Fruit fly (Drosophila melanogaster) whole organism, prepupa: Measurements from ENCODE around the gene CG5902.

ENCODE experiments used
- Blimp-1 ChIP-seq: fragments of 200-800 bp; sonication (Bioruptor generic); optimal IDR thresholded peaks from 3 replicates; lab custom pipeline; 2017; ENCODE audit warnings: missing biosample characterization, missing genetic modification characterization, mild to moderate bottlenecking, moderate library complexity, missing genetic modification reagents
- CG10631 ChIP-seq: fragments of 200-800 bp; sonication (Bioruptor generic); optimal IDR thresholded peaks from 2 replicates; lab custom pipeline; 2016; ENCODE audit warnings: missing biosample characterization, missing genetic modification characterization
- CG11294 ChIP-seq: fragments of 200-800 bp; sonication (Bioruptor generic); IDR thresholded peaks from 2 replicates; pipeline ENCODE4 v1.3.6; 2022; ENCODE audit warnings: missing biosample characterization, missing genetic modification characterization
- CG11762 ChIP-seq: fragments of 200-800 bp; sonication (Bioruptor generic); optimal IDR thresholded peaks from 3 replicates; lab custom pipeline; 2016; ENCODE audit warnings: missing biosample characterization, missing genetic modification characterization; ENCODE audit not compliant: insufficient read depth
- CG11902 ChIP-seq: fragments of 200-800 bp; sonication (Bioruptor generic); optimal IDR thresholded peaks from 3 replicates; lab custom pipeline; 2016; ENCODE audit warnings: missing biosample characterization, missing genetic modification characterization
- CG15336 ChIP-seq: fragments of 200-800 bp; sonication (Bioruptor generic); IDR thresholded peaks from 2 replicates; pipeline ENCODE4 v1.3.6; 2022; ENCODE audit warnings: missing biosample characterization, missing genetic modification characterization
- CG1621 ChIP-seq: fragments of 200-800 bp; sonication (Bioruptor generic); optimal IDR thresholded peaks from 3 replicates; lab custom pipeline; 2018; ENCODE audit warnings: missing biosample characterization, mild to moderate bottlenecking, missing genetic modification characterization
- CG16779 ChIP-seq: fragments of 200-800 bp; sonication (Bioruptor generic); optimal IDR thresholded peaks from 3 replicates; lab custom pipeline; 2017; ENCODE audit warnings: missing biosample characterization, mild to moderate bottlenecking, missing genetic modification characterization
- CG3032 ChIP-seq: fragments of 200-800 bp; optimal IDR thresholded peaks from 2 replicates; lab custom pipeline; 2019; ENCODE audit warnings: missing biosample characterization, mild to moderate bottlenecking, missing genetic modification characterization, moderate library complexity
- CG31627 ChIP-seq: fragments of 200-800 bp; sonication (Bioruptor generic); optimal IDR thresholded peaks from 3 replicates; lab custom pipeline; 2016; ENCODE audit warnings: missing biosample characterization, missing genetic modification characterization
- CG32006 ChIP-seq: fragments of 200-800 bp; sonication (Bioruptor generic); optimal IDR thresholded peaks from 3 replicates; lab custom pipeline; 2017; ENCODE audit warnings: missing biosample characterization, mild to moderate bottlenecking, missing genetic modification characterization
- CG34406 ChIP-seq: fragments of 200-800 bp; sonication (Bioruptor generic); optimal IDR thresholded peaks from 3 replicates; lab custom pipeline; 2016; ENCODE audit warnings: missing biosample characterization, missing genetic modification characterization
- CG3919 ChIP-seq: fragments of 200-800 bp; sonication (Bioruptor generic); optimal IDR thresholded peaks from 3 replicates; lab custom pipeline; 2016; ENCODE audit warnings: missing biosample characterization, missing genetic modification characterization
- CG6163 ChIP-seq: fragments of 200-800 bp; sonication (Bioruptor generic); IDR thresholded peaks from 3 replicates; pipeline ENCODE4 v1.3.6; 2022; ENCODE audit warnings: missing biosample characterization, missing genetic modification characterization
- CG6276 ChIP-seq: fragments of 200-800 bp; sonication (Bioruptor generic); optimal IDR thresholded peaks from 2 replicates; lab custom pipeline; 2017; ENCODE audit warnings: missing biosample characterization, mild to moderate bottlenecking, missing genetic modification characterization
- CG6792 ChIP-seq: fragments of 200-800 bp; sonication (Bioruptor generic); optimal IDR thresholded peaks from 3 replicates; lab custom pipeline; 2016; ENCODE audit warnings: missing biosample characterization, missing genetic modification characterization
- CG6808 ChIP-seq: fragments of 200-800 bp; sonication (Bioruptor generic); optimal IDR thresholded peaks from 3 replicates; lab custom pipeline; 2017; ENCODE audit warnings: missing biosample characterization, missing genetic modification characterization, mild to moderate bottlenecking, moderate library complexity, missing genetic modification reagents
- CG6854 ChIP-seq: fragments of 200-800 bp; sonication (Bioruptor generic); optimal IDR thresholded peaks from 2 replicates; lab custom pipeline; 2017; ENCODE audit warnings: missing biosample characterization, mild to moderate bottlenecking, missing genetic modification characterization
- CG7368 ChIP-seq: fragments of 200-800 bp; sonication (Bioruptor generic); optimal IDR thresholded peaks from 3 replicates; lab custom pipeline; 2016; ENCODE audit warnings: missing biosample characterization, missing genetic modification characterization
- CG8119 ChIP-seq: fragments of 200-800 bp; sonication (Bioruptor generic); IDR thresholded peaks from 3 replicates; pipeline ENCODE4 v1.3.6; 2022; ENCODE audit warnings: missing biosample characterization, missing genetic modification characterization
- CG8319 ChIP-seq: fragments of 200-800 bp; sonication (Bioruptor generic); optimal IDR thresholded peaks from 3 replicates; lab custom pipeline; 2016; ENCODE audit warnings: missing biosample characterization, missing genetic modification characterization
- CG8632 ChIP-seq: fragments of 200-800 bp; sonication (Bioruptor generic); optimal IDR thresholded peaks from 3 replicates; lab custom pipeline; 2016; ENCODE audit warnings: missing biosample characterization, missing genetic modification characterization
- CG9139 ChIP-seq: fragments of 200-800 bp; sonication (Bioruptor generic); optimal IDR thresholded peaks from 3 replicates; lab custom pipeline; 2017; ENCODE audit warnings: missing biosample characterization, mild to moderate bottlenecking, missing genetic modification characterization
- Eip78C ChIP-seq: fragments of 200-800 bp; sonication (Bioruptor generic); peaks from one replicate; lab custom pipeline; 2016; ENCODE audit warnings: missing biosample characterization, missing genetic modification characterization
- Ets21C ChIP-seq: fragments of 200-800 bp; sonication (Bioruptor generic); optimal IDR thresholded peaks from 3 replicates; lab custom pipeline; 2016; ENCODE audit warnings: missing biosample characterization, missing genetic modification characterization
- Ets96B ChIP-seq: fragments of 200-800 bp; optimal IDR thresholded peaks from 2 replicates; lab custom pipeline; 2019; ENCODE audit warnings: missing biosample characterization, mild to moderate bottlenecking, missing genetic modification characterization, moderate library complexity
- Gug ChIP-seq: fragments of 200-800 bp; sonication (Bioruptor generic); IDR thresholded peaks from 2 replicates; pipeline ENCODE4 v1.3.6; 2022; ENCODE audit warnings: missing biosample characterization, missing genetic modification characterization
- Hr38 ChIP-seq: sonication (Bioruptor generic); optimal IDR thresholded peaks from 2 replicates; lab custom pipeline; 2016; ENCODE audit warnings: missing biosample characterization, missing genetic modification characterization
- Hr39 ChIP-seq: fragments of 200-800 bp; sonication (Bioruptor generic); optimal IDR thresholded peaks from 2 replicates; lab custom pipeline; 2016; ENCODE audit warnings: missing biosample characterization, missing genetic modification characterization
- Hr4 ChIP-seq: fragments of 200-800 bp; sonication (Bioruptor generic); optimal IDR thresholded peaks from 3 replicates; lab custom pipeline; 2016; ENCODE audit warnings: missing biosample characterization, missing genetic modification characterization
- Lpt ChIP-seq: fragments of 200-800 bp; sonication (Bioruptor generic); optimal IDR thresholded peaks from 3 replicates; lab custom pipeline; 2016; ENCODE audit warnings: missing biosample characterization, missing genetic modification characterization
- Met ChIP-seq: fragments of 200-800 bp; sonication (Bioruptor generic); optimal IDR thresholded peaks from 3 replicates; lab custom pipeline; 2016; ENCODE audit warnings: missing biosample characterization, missing genetic modification characterization
- OdsH ChIP-seq: fragments of 200-800 bp; sonication (Bioruptor generic); optimal IDR thresholded peaks from 3 replicates; lab custom pipeline; 2016; ENCODE audit warnings: missing biosample characterization, missing genetic modification characterization
- Smox ChIP-seq: fragments of 200-800 bp; sonication (Bioruptor generic); optimal IDR thresholded peaks from 3 replicates; lab custom pipeline; 2016; ENCODE audit warnings: missing biosample characterization, missing genetic modification characterization
- Sox102F ChIP-seq: fragments of 200-800 bp; sonication (Bioruptor generic); optimal IDR thresholded peaks from 2 replicates; lab custom pipeline; 2016; ENCODE audit warnings: missing biosample characterization, mild to moderate bottlenecking, missing genetic modification characterization
- Sox14 ChIP-seq: fragments of 200-800 bp; sonication (Bioruptor generic); optimal IDR thresholded peaks from 3 replicates; lab custom pipeline; 2016; ENCODE audit warnings: missing biosample characterization, missing genetic modification characterization
- achi ChIP-seq: fragments of 200-800 bp; sonication (Bioruptor generic); optimal IDR thresholded peaks from 3 replicates; lab custom pipeline; 2016; ENCODE audit warnings: missing biosample characterization, missing genetic modification characterization
- acj6 ChIP-seq: fragments of 200-800 bp; sonication (Bioruptor generic); optimal IDR thresholded peaks from 3 replicates; lab custom pipeline; 2016; ENCODE audit warnings: missing biosample characterization, missing genetic modification characterization
- dsx ChIP-seq: fragments of 200-800 bp; optimal IDR thresholded peaks from 3 replicates; lab custom pipeline; 2019; ENCODE audit warnings: missing biosample characterization, mild to moderate bottlenecking, missing genetic modification characterization, moderate library complexity; ENCODE audit not compliant: poor library complexity, severe bottlenecking
- eg ChIP-seq: fragments of 200-800 bp; sonication (Bioruptor generic); IDR thresholded peaks from 3 replicates; pipeline ENCODE4 v1.3.6; 2022; ENCODE audit warnings: missing biosample characterization, missing genetic modification characterization
- fd59A ChIP-seq: fragments of 200-800 bp; sonication (Bioruptor generic); optimal IDR thresholded peaks from 2 replicates; lab custom pipeline; 2017; ENCODE audit warnings: missing biosample characterization, mild to moderate bottlenecking, missing genetic modification characterization, missing genetic modification reagents
- lz ChIP-seq: fragments of 200-800 bp; sonication (Bioruptor generic); optimal IDR thresholded peaks from 3 replicates; lab custom pipeline; 2016; ENCODE audit warnings: missing biosample characterization, missing genetic modification characterization
- net ChIP-seq: fragments of 200-800 bp; sonication (Bioruptor generic); optimal IDR thresholded peaks from 3 replicates; lab custom pipeline; 2016; ENCODE audit warnings: missing biosample characterization, missing genetic modification characterization
- pdm3 ChIP-seq: fragments of 200-800 bp; sonication (Bioruptor generic); optimal IDR thresholded peaks from 3 replicates; lab custom pipeline; 2016; ENCODE audit warnings: missing biosample characterization, missing genetic modification characterization
- salr ChIP-seq, 2 experiments: fragments of 200-800 bp; sonication (Bioruptor generic); optimal IDR thresholded peaks; 3 replicates each; lab custom pipeline; 2016 to 2018; ENCODE audit warnings: missing biosample characterization in 2 of 2, missing genetic modification characterization in 2 of 2, mild to moderate bottlenecking in 1 of 2
- ss ChIP-seq, 2 experiments: fragments of 200-800 bp; sonication (Bioruptor generic); optimal IDR thresholded peaks; 2 replicates in 1 of 2; 3 replicates in 1 of 2; lab custom pipeline; 2017 to 2018; ENCODE audit warnings: mild to moderate bottlenecking in 2 of 2, missing biosample characterization in 2 of 2, missing genetic modification characterization in 2 of 2, moderate library complexity in 1 of 2
- svp ChIP-seq: fragments of 200-800 bp; sonication (Bioruptor generic); peaks from one replicate; lab custom pipeline; 2016; ENCODE audit warnings: missing biosample characterization, missing genetic modification characterization
- topi ChIP-seq: fragments of 200-800 bp; sonication (Bioruptor generic); optimal IDR thresholded peaks from 3 replicates; lab custom pipeline; 2016; ENCODE audit warnings: missing biosample characterization, missing genetic modification characterization
- vri ChIP-seq: fragments of 200-800 bp; sonication (Bioruptor generic); optimal IDR thresholded peaks from 3 replicates; lab custom pipeline; 2016; ENCODE audit warnings: missing biosample characterization, mild to moderate bottlenecking, missing genetic modification characterization

Gene CG5902

DNA sequence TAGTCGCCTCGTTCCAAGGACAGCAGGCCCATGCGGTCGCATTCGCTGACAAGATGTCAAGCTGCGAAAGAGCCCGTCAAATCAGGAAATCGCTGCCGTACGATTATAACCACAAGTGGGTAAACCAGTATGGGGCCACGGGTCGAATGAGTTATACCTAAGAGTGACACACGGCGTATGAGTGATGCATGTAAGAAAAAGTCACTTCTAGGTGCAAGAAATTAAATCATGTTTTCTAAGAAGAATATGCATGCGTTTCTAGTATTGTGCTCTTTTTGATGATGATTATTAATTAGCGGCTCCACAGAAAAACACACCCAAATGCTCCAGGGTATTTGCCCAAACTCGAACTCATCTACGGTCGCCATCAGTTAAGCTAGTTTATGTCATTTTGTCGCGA, 31.2 kb downstream of the CG5902 start:
- TF ChIP-seq topi (GFP tag; lab: Kevin White, UChicago) (no peak), CG11294 (GFP tag; lab: Robert Waterston, UW) (no peak), Sox102F (no peak), svp (no peak), CG6854 (GFP tag; lab: Kevin White, UChicago) (no peak), CG11902 (GFP tag; lab: Kevin White, UChicago) (no peak), CG8319 (GFP tag; lab: Kevin White, UChicago) (no peak), eg (GFP tag; lab: Robert Waterston, UW) (0 out of 3 replicates have a peak, but pooled peaks have one; percentile 56), CG1621 (no peak), acj6 (GFP tag; lab: Kevin White, UChicago) (peak; percentile 11), CG10631 (GFP tag; lab: Kevin White, UChicago) (no peak), dsx (GFP tag; lab: Kevin White, UChicago) (no peak), pdm3 (GFP tag; lab: Kevin White, UChicago) (peak; percentile 11), CG32006 (peak; percentile 57), Gug (GFP tag; lab: Robert Waterston, UW) (no peak), Hr4 (GFP tag; lab: Kevin White, UChicago) (peak; percentile 76), ss (GFP tag; optimal IDR thresholded peaks at IDR 0.05; lab: Kevin White, UChicago) (no peak), CG6276 (GFP tag; lab: Kevin White, UChicago) (peak; percentile 36), CG15336 (GFP tag; lab: Robert Waterston, UW) (peak; percentile 42), salr (GFP tag; optimal IDR thresholded peaks at IDR 0.05; lab: Kevin White, UChicago) (no peak), Lpt (GFP tag; lab: Kevin White, UChicago) (no peak), Sox14 (GFP tag; lab: Kevin White, UChicago) (no peak), Met (GFP tag; lab: Kevin White, UChicago) (no peak), lz (GFP tag; lab: Kevin White, UChicago) (no peak), CG8119 (peak; percentile 44; the same call in 1 of the 3 replicates), CG7368 (no peak), CG3919 (no peak), Eip78C (GFP tag; lab: Kevin White, UChicago) (peak; percentile 45), CG6163 (GFP tag; lab: Robert Waterston, UW) (0 out of 3 replicates have a peak, but pooled peaks have one; percentile 25), OdsH (GFP tag; lab: Kevin White, UChicago) (no peak), Ets21C (no peak), fd59A (GFP tag; lab: Kevin White, UChicago) (no peak)

DNA sequence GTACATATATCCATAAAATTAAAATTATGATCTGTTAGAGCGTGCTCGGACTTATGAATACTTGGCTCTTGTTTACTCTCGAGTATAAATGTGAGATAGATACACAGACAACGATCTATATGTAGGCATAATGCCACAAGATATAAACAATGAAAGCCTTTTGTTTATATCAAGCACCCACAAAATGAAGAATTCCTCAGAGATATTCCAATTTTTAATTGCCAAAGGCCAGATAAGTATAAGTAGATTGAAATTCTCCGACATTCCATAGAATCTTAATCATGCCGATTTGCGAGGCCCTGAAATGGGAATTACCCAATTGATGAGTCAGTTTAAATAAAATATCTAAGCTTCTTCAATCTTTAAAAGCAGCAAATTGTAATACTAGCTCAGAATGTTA, 35.5 kb downstream of the CG5902 start:
- TF ChIP-seq Hr38 (GFP tag; lab: Kevin White, UChicago) = no peak
- no peak for TF ChIP-seq Lpt (GFP tag; lab: Kevin White, UChicago)
- no peak for TF ChIP-seq CG31627 (GFP tag; lab: Kevin White, UChicago)
- no peak for TF ChIP-seq CG11902 (GFP tag; lab: Kevin White, UChicago)
- no peak for TF ChIP-seq CG16779 (tag; lab: Kevin White, UChicago)
- TF ChIP-seq CG6808 = no peak
- no peak for TF ChIP-seq salr (GFP tag; optimal IDR thresholded peaks at IDR 0.05; lab: Kevin White, UChicago)
- TF ChIP-seq Ets96B = no peak
- TF ChIP-seq topi (GFP tag; lab: Kevin White, UChicago) = no peak
- no peak for TF ChIP-seq net (GFP tag; lab: Kevin White, UChicago)
- no peak for TF ChIP-seq CG32006
- no peak for TF ChIP-seq CG34406 (GFP tag; lab: Kevin White, UChicago)
- TF ChIP-seq CG6276 (GFP tag; lab: Kevin White, UChicago) = no peak
- TF ChIP-seq, all 60 proteins: peak for 0

dm6 chr3R:24024123-24024522, 37.7 kb downstream of the CG5902 start:
- no peak for TF ChIP-seq CG11762 (GFP tag; lab: Kevin White, UChicago)
- peak; percentile 52 for TF ChIP-seq achi (GFP tag; lab: Kevin White, UChicago)
- TF ChIP-seq CG3919 = peak; percentile 42
- no peak for TF ChIP-seq Hr39
- no peak for TF ChIP-seq Hr38 (GFP tag; lab: Kevin White, UChicago)
- TF ChIP-seq Blimp-1 (GFP tag; lab: Kevin White, UChicago) = no peak
- no peak for TF ChIP-seq Met (GFP tag; lab: Kevin White, UChicago)
- TF ChIP-seq CG8632 = no peak
- peak; percentile 55 for TF ChIP-seq Ets96B
- no peak for TF ChIP-seq Ets21C
- no peak for TF ChIP-seq CG9139 (GFP tag; lab: Kevin White, UChicago)
- peak; percentile 67 for TF ChIP-seq CG15336 (GFP tag; lab: Robert Waterston, UW)
- TF ChIP-seq vri (GFP tag; lab: Kevin White, UChicago) = no peak
- peak; percentile 51 for TF ChIP-seq Lpt (GFP tag; lab: Kevin White, UChicago)
- peak; percentile 79 for TF ChIP-seq CG32006
- TF ChIP-seq Smox = no peak
- no peak for TF ChIP-seq lz (GFP tag; lab: Kevin White, UChicago)
- TF ChIP-seq CG3032 (tag; lab: Kevin White, UChicago) = peak; percentile 47
- TF ChIP-seq CG6792 (GFP tag; lab: Kevin White, UChicago) = peak; percentile 27
